Worm (Caenorhabditis elegans): ENCODE results near the gene F46G11.6.
A peak's percentile ranks its signal among the peaks of the same experiment; 100 is the strongest.

- TF ChIP-seq flt-1 (GFP tag; IDR thresholded peaks at IDR 0.05) (0 out of 2 replicates have a peak, but pooled peaks have one; percentile 51), tab-1 (GFP tag; IDR thresholded peaks at IDR 0.05) (no peak), cog-1 (tag; optimal IDR thresholded peaks at IDR 0.05) (no peak), ztf-29 (GFP tag; IDR thresholded peaks at IDR 0.05) (no peak), ztf-23 (GFP tag; IDR thresholded peaks at IDR 0.05) (no peak), T22C8.4 (GFP tag; IDR thresholded peaks at IDR 0.05) (no peak), ref-1 (GFP tag; conservative IDR thresholded peaks at IDR 0.05) (no peak), klf-2 (GFP tag; conservative IDR thresholded peaks at IDR 0.05) (no peak)
Observed at ce11 chrX:5826976-5827375, 40.7 kb downstream of the F46G11.6 start.
